Worm (Caenorhabditis elegans) whole organism, L4 larva: ENCODE measurements around the gene K07H8.5.
A peak's percentile ranks its signal among the peaks of the same experiment; 100 is the strongest.

Experiments used
- F10B5.3 ChIP-seq: sonication (generic microtip); optimal IDR thresholded peaks from 2 replicates; lab custom pipeline; 2016; ENCODE audit warnings: mild to moderate bottlenecking, missing genetic modification characterization, missing compliant biosample characterization
- F49E8.2 ChIP-seq: sonication (generic microtip); optimal IDR thresholded peaks from 2 replicates; lab custom pipeline; 2016; ENCODE audit warnings: missing compliant biosample characterization, mild to moderate bottlenecking, missing genetic modification characterization, borderline replicate concordance
- T20F7.1 ChIP-seq: fragments of 200-800 bp; sonication (Bioruptor generic); optimal IDR thresholded peaks from 2 replicates; lab custom pipeline; 2018; ENCODE audit warnings: mild to moderate bottlenecking, missing genetic modification characterization, missing compliant biosample characterization
- Y105C5A.15 ChIP-seq: fragments of 200-800 bp; sonication (Bioruptor generic); IDR thresholded peaks from 2 replicates; pipeline ENCODE4 v1.3.6; 2022; ENCODE audit warnings: missing genetic modification characterization, missing compliant biosample characterization
- ZK337.2 ChIP-seq: fragments of 200-800 bp; sonication (Bioruptor generic); IDR thresholded peaks from 2 replicates; pipeline ENCODE4 v1.3.6; 2022; ENCODE audit warnings: missing genetic modification reagents, missing genetic modification characterization, missing compliant biosample characterization
- arid-1 ChIP-seq: fragments of 200-800 bp; sonication (Bioruptor generic); conservative IDR thresholded peaks from 2 replicates; pipeline ENCODE4 v1.3.6; 2022; ENCODE audit warnings: missing genetic modification reagents, missing genetic modification characterization, missing compliant biosample characterization
- ceh-28 ChIP-seq: fragments of 150-350 bp; optimal IDR thresholded peaks from 2 replicates; lab custom pipeline; 2014; ENCODE audit warnings: missing biosample characterization, missing genetic modification reagents, missing genetic modification characterization
- ceh-62 ChIP-seq: sonication (generic microtip); optimal IDR thresholded peaks from 2 replicates; lab custom pipeline; 2017; ENCODE audit warnings: missing biosample characterization, missing genetic modification characterization
- ceh-82 ChIP-seq: sonication (generic microtip); optimal IDR thresholded peaks from 2 replicates; lab custom pipeline; 2017; ENCODE audit warnings: missing biosample characterization, missing genetic modification characterization
- dmd-9 ChIP-seq: fragments of 200-800 bp; sonication (Bioruptor generic); IDR thresholded peaks from 2 replicates; pipeline ENCODE4 v1.3.6; 2022; ENCODE audit warnings: missing genetic modification reagents, missing genetic modification characterization, missing compliant biosample characterization
- duxl-1 ChIP-seq: sonication (generic microtip); optimal IDR thresholded peaks from 2 replicates; lab custom pipeline; 2016; ENCODE audit warnings: mild to moderate bottlenecking, missing genetic modification characterization, moderate library complexity, missing compliant biosample characterization; ENCODE audit not compliant: poor library complexity
- egl-43 ChIP-seq: fragments of 200-800 bp; sonication (Bioruptor generic); IDR thresholded peaks from 2 replicates; pipeline ENCODE4 v1.3.6; 2022; ENCODE audit warnings: missing genetic modification reagents, missing genetic modification characterization, missing compliant biosample characterization
- fkh-10 ChIP-seq: fragments of 150-350 bp; optimal IDR thresholded peaks from 2 replicates; lab custom pipeline; 2014; ENCODE audit warnings: missing biosample characterization, missing genetic modification reagents, missing genetic modification characterization
- hlh-11 ChIP-seq: fragments of 200-800 bp; sonication (Bioruptor generic); optimal IDR thresholded peaks from 2 replicates; lab custom pipeline; 2018; ENCODE audit warnings: mild to moderate bottlenecking, missing genetic modification characterization, missing compliant biosample characterization
- hlh-30 ChIP-seq: sonication (generic microtip); optimal IDR thresholded peaks from 2 replicates; lab custom pipeline; 2017; ENCODE audit warnings: antibody characterized with exemption, mild to moderate bottlenecking, missing genetic modification characterization, missing compliant biosample characterization; ENCODE audit not compliant: insufficient read depth
- jun-1 ChIP-seq: fragments of 150-350 bp; optimal IDR thresholded peaks from 2 replicates; lab custom pipeline; 2014; ENCODE audit warnings: missing biosample characterization, missing genetic modification reagents, missing genetic modification characterization
- lim-7 ChIP-seq: fragments of 200-800 bp; sonication (Bioruptor generic); IDR thresholded peaks from 2 replicates; pipeline ENCODE4 v1.3.6; 2022; ENCODE audit warnings: missing genetic modification characterization, missing compliant biosample characterization
- lin-1 ChIP-seq: fragments of 200-800 bp; sonication (Bioruptor generic); IDR thresholded peaks from 2 replicates; pipeline ENCODE4 v1.3.6; 2022; ENCODE audit warnings: missing genetic modification reagents, missing genetic modification characterization, missing compliant biosample characterization
- lsy-2 ChIP-seq, 2 experiments: fragments of 150-350 bp in 1 of 2; sonication (generic microtip) in 1 of 2; optimal IDR thresholded peaks; 2 replicates each; lab custom pipeline; 2014 to 2017; ENCODE audit warnings: missing biosample characterization in 2 of 2, missing genetic modification characterization in 2 of 2
- madf-5 ChIP-seq, 2 experiments: fragments of 200-800 bp; sonication (Bioruptor generic); IDR thresholded peaks; 2 replicates each; pipeline ENCODE4 v1.3.6; 2022; ENCODE audit warnings: missing compliant biosample characterization in 2 of 2, missing genetic modification characterization in 2 of 2
- mdl-1 ChIP-seq, 2 experiments: fragments of 150-350 bp in 1 of 2; sonication (generic microtip) in 1 of 2; optimal IDR thresholded peaks; 2 replicates each; lab custom pipeline; 2014 to 2017; ENCODE audit warnings: missing biosample characterization in 2 of 2, missing genetic modification characterization in 2 of 2
- mdt-29 ChIP-seq: fragments of 200-800 bp; sonication (Bioruptor generic); IDR thresholded peaks from 2 replicates; pipeline ENCODE4 v1.3.6; 2022; ENCODE audit warnings: missing genetic modification reagents, missing genetic modification characterization, missing compliant biosample characterization
- mep-1 ChIP-seq: fragments of 150-350 bp; sonication (generic microtip); optimal IDR thresholded peaks from 3 replicates; lab custom pipeline; 2014; ENCODE audit warnings: missing biosample characterization, missing genetic modification characterization
- mes-2 ChIP-seq: sonication (generic microtip); optimal IDR thresholded peaks from 2 replicates; lab custom pipeline; 2016; ENCODE audit warnings: missing genotype, mild to moderate bottlenecking, missing genetic modification characterization, missing compliant biosample characterization; ENCODE audit not compliant: poor library complexity, severe bottlenecking
- mxl-3 ChIP-seq: fragments of 200-800 bp; sonication (Bioruptor generic); optimal IDR thresholded peaks from 2 replicates; lab custom pipeline; 2018; ENCODE audit warnings: mild to moderate bottlenecking, missing genetic modification characterization, missing compliant biosample characterization
- nhr-102 ChIP-seq: sonication (generic microtip); optimal IDR thresholded peaks from 2 replicates; lab custom pipeline; 2016; ENCODE audit warnings: mild to moderate bottlenecking, missing genetic modification characterization, moderate library complexity, missing compliant biosample characterization
- nhr-6 ChIP-seq: fragments of 150-350 bp; optimal IDR thresholded peaks from 2 replicates; lab custom pipeline; 2014; ENCODE audit warnings: missing biosample characterization, missing genetic modification characterization
- nhr-76 ChIP-seq: fragments of 150-350 bp; optimal IDR thresholded peaks from 2 replicates; lab custom pipeline; 2014; ENCODE audit warnings: missing biosample characterization, missing genetic modification characterization
- set-16 ChIP-seq: fragments of 200-800 bp; sonication (Bioruptor generic); IDR thresholded peaks from 2 replicates; pipeline ENCODE4 v1.3.6; 2022; ENCODE audit warnings: missing genetic modification reagents, missing genetic modification characterization, missing compliant biosample characterization
- skn-1 ChIP-seq: fragments of 150-350 bp; optimal IDR thresholded peaks from 2 replicates; lab custom pipeline; 2014; ENCODE audit warnings: missing biosample characterization, missing genetic modification characterization
- spr-3 ChIP-seq: fragments of 200-800 bp; sonication (Bioruptor generic); optimal IDR thresholded peaks from 2 replicates; lab custom pipeline; 2018; ENCODE audit warnings: mild to moderate bottlenecking, missing genetic modification characterization, missing compliant biosample characterization
- tra-1 ChIP-seq: fragments of 200-800 bp; sonication (Bioruptor generic); IDR thresholded peaks from 2 replicates; pipeline ENCODE4 v1.3.6; 2022; ENCODE audit warnings: missing genetic modification reagents, missing genetic modification characterization, missing compliant biosample characterization
- unc-62 ChIP-seq, 3 experiments: fragments of 150-350 bp in 1 of 3; sonication (generic microtip); optimal IDR thresholded peaks in 2 of 3; peaks in 1 of 3; 1 replicate in 1 of 3; 2 replicates in 2 of 3; lab custom pipeline; 2014 to 2017; ENCODE audit warnings: missing biosample characterization in 3 of 3, missing genetic modification characterization in 3 of 3, missing genetic modification reagents in 3 of 3, missing genotype in 1 of 3

Gene K07H8.5

ce11 chrIV:8275232-8275631 lies 7.1 kb downstream of the K07H8.5 start, which contains the start of gene K07H8.11:
TSS of gene K07H8.11 (minus strand) at chrIV:8275332.
- TF ChIP-seq mep-1 (tag; lab: Kevin White, UChicago) (no peak), ceh-28 (tag; lab: Kevin White, UChicago) (no peak), T20F7.1 (no peak), F10B5.3 (tag; lab: Kevin White, UChicago) (no peak), mxl-3 (GFP tag; lab: Kevin White, UChicago) (no peak), mdl-1 (tag; optimal IDR thresholded peaks at IDR 0.05; lab: Kevin White, UChicago) (no peak), dmd-9 (GFP tag; lab: Robert Waterston, UW) (no peak), jun-1 (tag; lab: Kevin White, UChicago) (no peak), hlh-11 (tag; lab: Kevin White, UChicago) (no peak), mes-2 (no peak), skn-1 (tag; lab: Kevin White, UChicago) (no peak), spr-3 (GFP tag; lab: Kevin White, UChicago) (no peak)

ce11 chrIV:8276609-8277008 lies 8.5 kb downstream of the K07H8.5 start, which contains the start of gene K07H8.12:
TSS of gene K07H8.12 (minus strand) at chrIV:8276709.
- no peak for TF ChIP-seq duxl-1 (tag; lab: Kevin White, UChicago)
- TF ChIP-seq fkh-10 = no peak
- no peak for TF ChIP-seq hlh-30
- no peak for TF ChIP-seq nhr-102 (tag; lab: Kevin White, UChicago)

ce11 chrIV:8283214-8283613 lies 15.1 kb downstream of the K07H8.5 start:
- TF ChIP-seq unc-62 (GFP tag; optimal IDR thresholded peaks at IDR 0.05 in 1 of 2; lab: Kevin White, UChicago) = peak in 1 of 2 experiments; percentile 80
- TF ChIP-seq unc-62 (tag; optimal IDR thresholded peaks at IDR 0.05; lab: Kevin White, UChicago) = no peak
- TF ChIP-seq egl-43 = no peak

ce11 chrIV:8286352-8286751 lies 18.2 kb downstream of the K07H8.5 start, which contains the start of gene K07H8.9:
TSS of gene K07H8.9 (minus strand) at chrIV:8286476.
- TF ChIP-seq F49E8.2 (tag; lab: Kevin White, UChicago) = peak; percentile 42
- TF ChIP-seq Y105C5A.15 (GFP tag; lab: Robert Waterston, UW) = 0 out of 2 replicates have a peak, but pooled peaks have one; percentile 15
- TF ChIP-seq ceh-62 (tag; lab: Kevin White, UChicago) = no peak
- no peak for TF ChIP-seq lim-7 (GFP tag; lab: Robert Waterston, UW)
- no peak for TF ChIP-seq mdt-29 (GFP tag; lab: Robert Waterston, UW)

ce11 chrIV:8287287-8287686 lies 19.2 kb downstream of the K07H8.5 start:
- no peak for TF ChIP-seq skn-1 (tag; lab: Kevin White, UChicago)
- peak in 1 of 2 experiments; percentile 96 for TF ChIP-seq unc-62 (GFP tag; optimal IDR thresholded peaks at IDR 0.05 in 1 of 2; lab: Kevin White, UChicago)
- no peak for TF ChIP-seq unc-62 (tag; optimal IDR thresholded peaks at IDR 0.05; lab: Kevin White, UChicago)
- TF ChIP-seq mdt-29 (GFP tag; lab: Robert Waterston, UW) = no peak

ce11 chrIV:8289105-8289504 lies 21.0 kb downstream of the K07H8.5 start:
- TF ChIP-seq nhr-6 (tag; lab: Kevin White, UChicago) = no peak
- 0 out of 2 replicates have a peak, but pooled peaks have one; percentile 51 for TF ChIP-seq egl-43
- TF ChIP-seq ZK337.2 (GFP tag; lab: Robert Waterston, UW) = no peak
- peak; percentile 94 for TF ChIP-seq set-16 (GFP tag; lab: Robert Waterston, UW)
- TF ChIP-seq madf-5 (GFP tag; IDR thresholded peaks at IDR 0.05; lab: Robert Waterston, UW) = no peak
- TF ChIP-seq hlh-30 = no peak
- TF ChIP-seq tra-1 (GFP tag; lab: Robert Waterston, UW) = no peak
- 0 out of 2 replicates have a peak, but pooled peaks have one; percentile 8 for TF ChIP-seq lin-1 (GFP tag; lab: Robert Waterston, UW)

- TF ChIP-seq ceh-82 (tag; lab: Kevin White, UChicago) = no peak
- no peak for TF ChIP-seq nhr-76 (tag; lab: Kevin White, UChicago)
- TF ChIP-seq arid-1 (GFP tag; lab: Robert Waterston, UW) = no peak
- TF ChIP-seq lsy-2 (tag; optimal IDR thresholded peaks at IDR 0.05; lab: Kevin White, UChicago) = no peak
- TF ChIP-seq, all 104 proteins: peak for 0
These were observed 21.2 kb downstream of the K07H8.5 start, which contains the start of gene nucl-1 for ce11 chrIV:8289505-8289579. TSS of gene nucl-1 (minus strand) at chrIV:8289530.
